Worm (Caenorhabditis elegans): Measurements from ENCODE around the gene srt-47.

DNA sequence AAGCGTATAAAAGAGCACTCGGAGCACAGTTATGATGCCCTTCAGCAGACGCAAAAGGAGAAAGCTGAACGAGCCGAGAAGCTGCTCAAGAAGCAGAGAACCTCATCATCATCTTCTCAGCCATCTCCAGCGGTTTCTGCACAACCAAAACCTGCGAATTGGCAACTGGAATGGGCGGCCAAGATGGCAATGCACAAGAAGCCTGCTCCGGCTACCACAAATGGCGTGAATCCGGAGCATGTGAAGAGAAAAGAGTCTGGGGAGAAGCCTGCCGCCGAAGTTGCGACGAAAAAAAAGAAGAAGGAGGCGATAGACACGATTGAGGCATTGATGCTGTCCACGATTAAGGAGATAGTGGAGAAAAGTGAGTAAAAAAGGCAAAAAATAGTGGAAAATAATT, 12.0 kb downstream of the srt-47 start:
- no peak for TF ChIP-seq sptf-2 (GFP tag; optimal IDR thresholded peaks at IDR 0.05)
- TF ChIP-seq ztf-25 (GFP tag; IDR thresholded peaks at IDR 0.05), result no peak
- TF ChIP-seq Y95B8A.8 (GFP tag; IDR thresholded peaks at IDR 0.05), result no peak
- no peak for TF ChIP-seq ztf-22 (GFP tag; optimal IDR thresholded peaks at IDR 0.05)
- TF ChIP-seq let-526 (GFP tag; IDR thresholded peaks at IDR 0.05), result no peak
- no peak for TF ChIP-seq B0035.1 (tag; optimal IDR thresholded peaks at IDR 0.05)
- no peak for TF ChIP-seq attf-3 (GFP tag; conservative IDR thresholded peaks at IDR 0.05)
- no peak for TF ChIP-seq D2030.7 (GFP tag; IDR thresholded peaks at IDR 0.05)
- TF ChIP-seq lin-35 (GFP tag; optimal IDR thresholded peaks at IDR 0.05), result no peak
- TF ChIP-seq unc-62 (GFP tag; optimal IDR thresholded peaks at IDR 0.05), result no peak
- no peak for TF ChIP-seq ets-4 (GFP tag; optimal IDR thresholded peaks at IDR 0.05)
- TF ChIP-seq C17E4.6 (GFP tag; IDR thresholded peaks at IDR 0.05), result no peak
- TF ChIP-seq pha-4 (tag; optimal IDR thresholded peaks at IDR 0.05), result no peak
